Worm (Caenorhabditis elegans) whole organism, mixed stage, embryonic: Measurements from ENCODE around the gene ceh-33.

Source experiments
- blmp-1 ChIP-seq: fragments of 150-350 bp; optimal IDR thresholded peaks from 2 replicates; lab custom pipeline; 2014; ENCODE audit warnings: missing biosample characterization, missing genetic modification characterization
- ceh-83 ChIP-seq: fragments of 200-800 bp; sonication (Bioruptor generic); optimal IDR thresholded peaks from 2 replicates; lab custom pipeline; 2018; ENCODE audit warnings: mild to moderate bottlenecking, missing genetic modification characterization, missing compliant biosample characterization
- ces-1 ChIP-seq: fragments of 150-350 bp; optimal IDR thresholded peaks from 2 replicates; lab custom pipeline; 2014; ENCODE audit warnings: missing biosample characterization, missing genetic modification reagents, missing genetic modification characterization
- elt-1 ChIP-seq: sonication (generic microtip); optimal IDR thresholded peaks from 2 replicates; lab custom pipeline; 2017; ENCODE audit warnings: missing genetic modification characterization, mild to moderate bottlenecking, missing compliant biosample characterization, antibody characterized with exemption, moderate library complexity, borderline replicate concordance; ENCODE audit not compliant: insufficient read depth
- lin-13 ChIP-seq: fragments of 150-350 bp; optimal IDR thresholded peaks from 2 replicates; lab custom pipeline; 2014; ENCODE audit warnings: missing biosample characterization, missing genetic modification characterization
- mep-1 ChIP-seq: fragments of 150-350 bp; optimal IDR thresholded peaks from 2 replicates; lab custom pipeline; 2017; ENCODE audit warnings: missing biosample characterization, missing genetic modification reagents, missing genetic modification characterization, inconsistent platforms
- nhr-12 ChIP-seq: fragments of 150-350 bp; optimal IDR thresholded peaks from 2 replicates; lab custom pipeline; 2014; ENCODE audit warnings: missing biosample characterization, missing genetic modification characterization
- nhr-237 ChIP-seq: fragments of 150-350 bp; optimal IDR thresholded peaks from 2 replicates; lab custom pipeline; 2014; ENCODE audit warnings: missing biosample characterization, missing genetic modification characterization
- nhr-28 ChIP-seq: fragments of 150-350 bp; optimal IDR thresholded peaks from 2 replicates; lab custom pipeline; 2014; ENCODE audit warnings: missing biosample characterization, missing genetic modification characterization
- pha-4 ChIP-seq: fragments of 150-350 bp; optimal IDR thresholded peaks from 2 replicates; lab custom pipeline; 2018; ENCODE audit warnings: missing biosample characterization, missing genetic modification reagents, missing genetic modification characterization
- snpc-4 ChIP-seq: fragments of 150-350 bp; optimal IDR thresholded peaks from 2 replicates; lab custom pipeline; 2014; ENCODE audit warnings: missing biosample characterization, missing genetic modification characterization
- unc-62 ChIP-seq: fragments of 150-350 bp; optimal IDR thresholded peaks from 2 replicates; lab custom pipeline; 2014; ENCODE audit warnings: missing biosample characterization, missing genetic modification reagents, missing genetic modification characterization
- ztf-11 ChIP-seq: fragments of 150-350 bp; optimal IDR thresholded peaks from 2 replicates; lab custom pipeline; 2014; ENCODE audit warnings: missing biosample characterization, missing genetic modification characterization

ce11 chrV:5364863-5365262 lies 40.4 kb upstream of the ceh-33 start, which contains the start of gene T09D3.8:
- TF ChIP-seq ztf-11 (no peak), ceh-83 (GFP tag; lab: Kevin White, UChicago) (no peak), elt-1 (no peak), pha-4 (tag; lab: Kevin White, UChicago) (no peak), nhr-237 (tag; lab: Kevin White, UChicago) (no peak), lin-13 (tag; lab: Kevin White, UChicago) (no peak), blmp-1 (tag; lab: Kevin White, UChicago) (no peak), mep-1 (tag; lab: Kevin White, UChicago) (no peak), nhr-28 (tag; lab: Kevin White, UChicago) (no peak), ces-1 (GFP tag; lab: Kevin White, UChicago) (no peak), nhr-12 (tag; lab: Kevin White, UChicago) (no peak), snpc-4 (no peak), unc-62 (GFP tag; lab: Kevin White, UChicago) (no peak)
